Fruit fly (Drosophila melanogaster) whole organism, embryonic: ENCODE data around the gene cnc.

Source experiments
- CG10979 ChIP-seq: fragments of 200-800 bp; sonication (Bioruptor generic); optimal IDR thresholded peaks from 2 replicates; lab custom pipeline; 2018; ENCODE audit warnings: missing biosample characterization, mild to moderate bottlenecking, missing genetic modification characterization, moderate library complexity
- CG15011 ChIP-seq: fragments of 200-800 bp; sonication (Bioruptor generic); optimal IDR thresholded peaks from 3 replicates; lab custom pipeline; 2018; ENCODE audit warnings: missing biosample characterization, mild to moderate bottlenecking, missing genetic modification characterization
- CG18619 ChIP-seq: fragments of 200-800 bp; sonication (Bioruptor generic); optimal IDR thresholded peaks from 3 replicates; lab custom pipeline; 2017; ENCODE audit warnings: missing biosample characterization, mild to moderate bottlenecking, missing genetic modification characterization
- CG4424 ChIP-seq: fragments of 200-800 bp; sonication (Bioruptor generic); optimal IDR thresholded peaks from 3 replicates; lab custom pipeline; 2016; ENCODE audit warnings: missing biosample characterization, missing genetic modification characterization
- z ChIP-seq: fragments of 200-800 bp; sonication (Bioruptor generic); IDR thresholded peaks from 3 replicates; pipeline ENCODE4 v1.3.6; 2022; ENCODE audit warnings: missing biosample characterization, missing genetic modification characterization

- TF ChIP-seq z (GFP tag; lab: Robert Waterston, UW): no peak
- peak; percentile 11 for TF ChIP-seq CG15011 (GFP tag; lab: Kevin White, UChicago)
- no peak for TF ChIP-seq CG10979 (tag; lab: Kevin White, UChicago)
- no peak for TF ChIP-seq CG18619 (GFP tag; lab: Kevin White, UChicago)
- no peak for TF ChIP-seq CG4424 (GFP tag; lab: Kevin White, UChicago)
These were observed 48.4 kb downstream of the cnc start for dm6 chr3R:23178052-23178591.
